Worm (Caenorhabditis elegans) whole organism, young adult: Measurements from ENCODE around the gene acy-3.

ENCODE experiments used
- ama-1 ChIP-seq, 3 experiments: fragments of 150-350 bp in 1 of 3; sonication (generic microtip) in 2 of 3; optimal IDR thresholded peaks; 2 replicates each; lab custom pipeline; 2014 to 2018; ENCODE audit warnings: missing biosample characterization in 2 of 3, missing genetic modification characterization in 2 of 3, missing genetic modification reagents in 2 of 3
- hmg-1.2 ChIP-seq: fragments of 200-800 bp; sonication (Bioruptor generic); IDR thresholded peaks from 2 replicates; pipeline ENCODE4 v1.3.6; 2022; ENCODE audit warnings: missing genetic modification reagents, missing genetic modification characterization, missing compliant biosample characterization
- hrde-1 ChIP-seq: sonication (generic microtip); optimal IDR thresholded peaks from 2 replicates; lab custom pipeline; 2016; ENCODE audit warnings: missing genetic modification characterization, mild to moderate bottlenecking, missing compliant biosample characterization, moderate library complexity, missing genotype, missing genetic modification reagents, borderline replicate concordance
- madf-6 ChIP-seq: fragments of 200-800 bp; sonication (Bioruptor generic); IDR thresholded peaks from 2 replicates; pipeline ENCODE4 v1.3.6; 2022; ENCODE audit warnings: missing genetic modification reagents, missing genetic modification characterization, missing compliant biosample characterization
- nhr-179 ChIP-seq: sonication (generic microtip); optimal IDR thresholded peaks from 2 replicates; lab custom pipeline; 2016; ENCODE audit warnings: mild to moderate bottlenecking, missing genetic modification characterization, missing compliant biosample characterization

DNA sequence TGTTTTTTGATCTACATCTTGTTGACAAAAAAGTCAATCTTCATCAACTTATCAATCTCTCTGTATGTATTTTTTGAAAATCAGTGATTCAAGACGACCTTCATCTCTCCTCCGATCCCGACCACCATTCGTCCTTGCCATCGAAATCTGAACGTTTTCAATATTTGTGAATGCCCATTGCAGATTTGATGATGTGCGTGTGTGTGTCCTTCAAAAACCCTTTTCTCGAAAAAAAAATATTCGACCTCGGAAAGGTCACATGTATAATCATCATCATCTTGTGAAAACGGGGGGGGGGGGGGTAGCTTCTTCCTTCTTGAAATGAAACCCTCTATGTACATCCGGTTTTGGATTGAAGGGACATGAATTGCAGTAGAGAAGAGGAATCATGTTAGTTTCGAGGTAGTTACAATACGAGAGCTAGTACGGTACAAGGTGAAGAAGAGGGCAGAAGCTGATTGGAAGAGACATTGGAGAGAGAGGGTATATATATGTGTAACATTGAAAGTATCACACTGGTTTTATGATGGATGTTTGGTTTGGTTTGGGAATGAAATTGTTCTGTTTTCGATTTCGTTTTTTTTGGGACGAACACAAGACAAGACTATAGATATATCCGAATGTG lies 26.2 kb upstream of the acy-3 start:
- TF ChIP-seq nhr-179 (tag; lab: Kevin White, UChicago) (no peak), madf-6 (GFP tag; lab: Robert Waterston, UW) (no peak), ama-1 (optimal IDR thresholded peaks at IDR 0.05; lab: Kevin White, UChicago) (no peak), ama-1 (GFP tag; optimal IDR thresholded peaks at IDR 0.05; lab: Kevin White, UChicago) (no peak), hrde-1 (tag; lab: Kevin White, UChicago) (no peak), hmg-1.2 (GFP tag; lab: Robert Waterston, UW) (no peak)
